Fruit fly (Drosophila melanogaster) whole organism, embryonic: ENCODE data around the gene CG14194.

Experiments
- ATbp ChIP-seq: fragments of 200-800 bp; sonication (Bioruptor generic); optimal IDR thresholded peaks from 2 replicates; lab custom pipeline; 2017; ENCODE audit warnings: missing biosample characterization, mild to moderate bottlenecking, missing genetic modification characterization, missing genetic modification reagents
- BEAF-32 ChIP-seq: fragments of 200-800 bp; sonication (Bioruptor generic); optimal IDR thresholded peaks from 3 replicates; lab custom pipeline; 2017; ENCODE audit warnings: missing biosample characterization, missing genetic modification characterization, mild to moderate bottlenecking, moderate library complexity, missing genetic modification reagents
- C15 ChIP-seq: fragments of 200-800 bp; sonication (Bioruptor generic); IDR thresholded peaks from 3 replicates; pipeline ENCODE4 v1.3.6; 2022; ENCODE audit warnings: missing biosample characterization, missing genetic modification characterization
- CG10431 ChIP-seq: fragments of 200-800 bp; sonication (Bioruptor generic); optimal IDR thresholded peaks from 3 replicates; lab custom pipeline; 2018; ENCODE audit warnings: missing biosample characterization, mild to moderate bottlenecking, missing genetic modification characterization
- CG11085 ChIP-seq: fragments of 200-800 bp; sonication (Bioruptor generic); IDR thresholded peaks from 2 replicates; pipeline ENCODE4 v1.3.6; 2022; ENCODE audit warnings: missing biosample characterization, missing genetic modification characterization
- CG11723 ChIP-seq: fragments of 200-800 bp; sonication (Bioruptor generic); optimal IDR thresholded peaks from 2 replicates; lab custom pipeline; 2017; ENCODE audit warnings: missing biosample characterization, mild to moderate bottlenecking, missing genetic modification characterization
- CG13123 ChIP-seq: fragments of 200-800 bp; sonication (Bioruptor generic); optimal IDR thresholded peaks from 2 replicates; lab custom pipeline; 2016; ENCODE audit warnings: missing biosample characterization, missing genetic modification characterization
- CG14710 ChIP-seq: fragments of 200-800 bp; sonication (Bioruptor generic); optimal IDR thresholded peaks from 3 replicates; lab custom pipeline; 2019; ENCODE audit warnings: missing biosample characterization, mild to moderate bottlenecking, missing genetic modification characterization, moderate library complexity
- CG14860 ChIP-seq: fragments of 200-800 bp; sonication (Bioruptor generic); IDR thresholded peaks from 3 replicates; pipeline ENCODE4 v1.3.6; 2022; ENCODE audit warnings: missing biosample characterization, missing genetic modification characterization; ENCODE audit not compliant: partially characterized antibody
- CG1603 ChIP-seq: fragments of 200-800 bp; sonication (Bioruptor generic); optimal IDR thresholded peaks from 2 replicates; lab custom pipeline; 2019; ENCODE audit warnings: missing biosample characterization, mild to moderate bottlenecking, missing genetic modification characterization, moderate library complexity
- CG16813 ChIP-seq: fragments of 200-800 bp; sonication (Bioruptor generic); IDR thresholded peaks from 3 replicates; pipeline ENCODE4 v1.3.6; 2022; ENCODE audit warnings: missing biosample characterization, missing genetic modification characterization; ENCODE audit not compliant: partially characterized antibody
- CG16815 ChIP-seq: fragments of 200-800 bp; sonication (Bioruptor generic); optimal IDR thresholded peaks from 3 replicates; lab custom pipeline; 2017; ENCODE audit warnings: missing biosample characterization, mild to moderate bottlenecking, missing genetic modification characterization
- CG17328 ChIP-seq: fragments of 200-800 bp; sonication (Bioruptor generic); IDR thresholded peaks from 2 replicates; pipeline ENCODE4 v1.3.6; 2022; ENCODE audit warnings: missing biosample characterization, missing genetic modification characterization
- CG18262 ChIP-seq: fragments of 200-800 bp; optimal IDR thresholded peaks from 3 replicates; lab custom pipeline; 2019; ENCODE audit warnings: missing biosample characterization, mild to moderate bottlenecking, missing genetic modification characterization, moderate library complexity
- CG30431 ChIP-seq: fragments of 200-800 bp; sonication (Bioruptor generic); optimal IDR thresholded peaks from 2 replicates; lab custom pipeline; 2017; ENCODE audit warnings: missing biosample characterization, missing genetic modification characterization
- CG33213 ChIP-seq: fragments of 200-800 bp; sonication (Bioruptor generic); optimal IDR thresholded peaks from 3 replicates; lab custom pipeline; 2016; ENCODE audit warnings: missing biosample characterization, missing genetic modification characterization
- CG8478 ChIP-seq: fragments of >200 bp; optimal IDR thresholded peaks from 2 replicates; lab custom pipeline; 2018
- CG9437 ChIP-seq: fragments of 200-800 bp; sonication (Bioruptor generic); optimal IDR thresholded peaks from 2 replicates; lab custom pipeline; 2018; ENCODE audit warnings: missing biosample characterization, mild to moderate bottlenecking, missing genetic modification characterization
- CG9797 ChIP-seq: fragments of 200-800 bp; sonication (Bioruptor generic); optimal IDR thresholded peaks from 3 replicates; lab custom pipeline; 2018; ENCODE audit warnings: missing biosample characterization, mild to moderate bottlenecking, missing genetic modification characterization
- CTCF ChIP-seq: fragments of 200-800 bp; sonication (Bioruptor generic); optimal IDR thresholded peaks from 2 replicates; lab custom pipeline; 2017; ENCODE audit warnings: missing biosample characterization, mild to moderate bottlenecking, missing genetic modification characterization, moderate library complexity
- Dfd ChIP-seq, 2 experiments: fragments of >200 bp; optimal IDR thresholded peaks; 2 replicates each; lab custom pipeline; 2017; ENCODE audit warnings: missing biosample characterization in 2 of 2, missing genetic modification characterization in 2 of 2
- Dll ChIP-seq: fragments of 200-800 bp; sonication (Bioruptor generic); IDR thresholded peaks from 4 replicates; pipeline ENCODE4 v1.3.6; 2022; ENCODE audit warnings: missing biosample characterization, missing genetic modification characterization; ENCODE audit not compliant: partially characterized antibody
- Dp ChIP-seq: fragments of 200-800 bp; sonication (Bioruptor generic); optimal IDR thresholded peaks from 2 replicates; lab custom pipeline; 2018; ENCODE audit warnings: missing biosample characterization, mild to moderate bottlenecking, missing genetic modification characterization, moderate library complexity
- Dref ChIP-seq: fragments of 200-800 bp; sonication (Bioruptor generic); IDR thresholded peaks from 2 replicates; pipeline ENCODE4 v1.3.6; 2022; ENCODE audit warnings: missing biosample characterization, missing genetic modification characterization
- Drgx ChIP-seq: fragments of 200-800 bp; sonication (Bioruptor generic); IDR thresholded peaks from 2 replicates; pipeline ENCODE4 v1.3.6; 2022; ENCODE audit warnings: missing biosample characterization, missing genetic modification characterization
- E2f2 ChIP-seq: fragments of 200-800 bp; sonication (Bioruptor generic); IDR thresholded peaks from 2 replicates; pipeline ENCODE4 v1.3.6; 2022; ENCODE audit warnings: missing biosample characterization, missing genetic modification characterization
- Ets97D ChIP-seq: fragments of 200-800 bp; sonication (Bioruptor generic); optimal IDR thresholded peaks from 3 replicates; lab custom pipeline; 2016; ENCODE audit warnings: missing biosample characterization, missing genetic modification characterization
- Hr78 ChIP-seq, 2 experiments: fragments of 200-800 bp in 1 of 2; fragments of >200 bp in 1 of 2; sonication (Bioruptor generic) in 1 of 2; optimal IDR thresholded peaks; 2 replicates each; lab custom pipeline; 2017 to 2019; ENCODE audit warnings: missing biosample characterization in 2 of 2, missing genetic modification characterization in 2 of 2, mild to moderate bottlenecking in 1 of 2, moderate library complexity in 1 of 2
- MBD-R2 ChIP-seq: fragments of 200-800 bp; sonication (Bioruptor generic); IDR thresholded peaks from 2 replicates; pipeline ENCODE4 v1.3.6; 2022; ENCODE audit warnings: missing biosample characterization, missing genetic modification characterization
- Pdp1 ChIP-seq, 2 experiments: fragments of 200-800 bp; sonication (Bioruptor generic); optimal IDR thresholded peaks; 3 replicates each; lab custom pipeline; 2016; ENCODE audit warnings: missing biosample characterization in 2 of 2, missing genetic modification characterization in 2 of 2, mild to moderate bottlenecking in 1 of 2, moderate library complexity in 1 of 2
- Ptx1 ChIP-seq: fragments of 200-800 bp; sonication (Bioruptor generic); IDR thresholded peaks from 2 replicates; pipeline ENCODE4 v1.3.6; 2022; ENCODE audit warnings: missing biosample characterization, missing genetic modification characterization
- Sin3A ChIP-seq: fragments of >200 bp; optimal IDR thresholded peaks from 2 replicates; lab custom pipeline; 2018
- amos ChIP-seq: fragments of 200-800 bp; sonication (Bioruptor generic); IDR thresholded peaks from 2 replicates; pipeline ENCODE4 v1.3.6; 2022; ENCODE audit warnings: missing biosample characterization, missing genetic modification characterization; ENCODE audit not compliant: partially characterized antibody
- bab2 ChIP-seq: fragments of 200-800 bp; sonication (Bioruptor generic); optimal IDR thresholded peaks from 2 replicates; lab custom pipeline; 2016; ENCODE audit warnings: missing biosample characterization, missing genetic modification characterization
- chn ChIP-seq: fragments of 200-800 bp; sonication (Bioruptor generic); optimal IDR thresholded peaks from 2 replicates; lab custom pipeline; 2016; ENCODE audit warnings: missing biosample characterization, missing genetic modification characterization
- crc ChIP-seq: fragments of 200-800 bp; sonication (Bioruptor generic); optimal IDR thresholded peaks from 2 replicates; lab custom pipeline; 2016; ENCODE audit warnings: missing biosample characterization, missing genetic modification characterization
- dm ChIP-seq: fragments of 200-800 bp; sonication (Bioruptor generic); optimal IDR thresholded peaks from 3 replicates; lab custom pipeline; 2016; ENCODE audit warnings: missing biosample characterization, missing genetic modification characterization
- emc ChIP-seq: fragments of 200-800 bp; sonication (Bioruptor generic); optimal IDR thresholded peaks from 2 replicates; lab custom pipeline; 2016; ENCODE audit warnings: missing biosample characterization, missing genetic modification characterization
- ftz-f1 ChIP-seq: fragments of 200-800 bp; sonication (Bioruptor generic); optimal IDR thresholded peaks from 2 replicates; lab custom pipeline; 2016; ENCODE audit warnings: missing biosample characterization, missing genetic modification characterization
- gsb-n ChIP-seq: fragments of 200-800 bp; sonication (Bioruptor generic); optimal IDR thresholded peaks from 3 replicates; lab custom pipeline; 2018; ENCODE audit warnings: missing biosample characterization, mild to moderate bottlenecking, missing genetic modification characterization
- ham ChIP-seq: fragments of 200-800 bp; sonication (Bioruptor generic); IDR thresholded peaks from 2 replicates; pipeline ENCODE4 v1.3.6; 2022; ENCODE audit warnings: missing biosample characterization, missing genetic modification characterization
- hb ChIP-seq: fragments of 200-800 bp; sonication (Bioruptor generic); IDR thresholded peaks from 3 replicates; pipeline ENCODE4 v1.3.6; 2022; ENCODE audit warnings: missing biosample characterization, missing genetic modification characterization; ENCODE audit not compliant: partially characterized antibody
- inv ChIP-seq: fragments of 200-800 bp; sonication (Bioruptor generic); IDR thresholded peaks from 2 replicates; pipeline ENCODE4 v1.3.6; 2022; ENCODE audit warnings: missing biosample characterization, missing genetic modification characterization; ENCODE audit not compliant: partially characterized antibody
- lmd ChIP-seq: fragments of 200-800 bp; sonication (Bioruptor generic); IDR thresholded peaks from 2 replicates; pipeline ENCODE4 v1.3.6; 2022; ENCODE audit warnings: missing biosample characterization, missing genetic modification characterization
- nau ChIP-seq: fragments of 200-800 bp; sonication (Bioruptor generic); optimal IDR thresholded peaks from 3 replicates; lab custom pipeline; 2017; ENCODE audit warnings: missing biosample characterization, mild to moderate bottlenecking, missing genetic modification characterization, missing genetic modification reagents
- peb ChIP-seq: fragments of 200-800 bp; sonication (Bioruptor generic); IDR thresholded peaks from 2 replicates; pipeline ENCODE4 v1.3.6; 2022; ENCODE audit warnings: missing biosample characterization, missing genetic modification characterization
- pzg ChIP-seq: fragments of 200-800 bp; sonication (Bioruptor generic); optimal IDR thresholded peaks from 3 replicates; lab custom pipeline; 2018; ENCODE audit warnings: missing biosample characterization, mild to moderate bottlenecking, missing genetic modification characterization, moderate library complexity
- ro ChIP-seq: fragments of 200-800 bp; sonication (Bioruptor generic); IDR thresholded peaks from 2 replicates; pipeline ENCODE4 v1.3.6; 2022; ENCODE audit warnings: missing biosample characterization, missing genetic modification characterization
- seq ChIP-seq: fragments of 200-800 bp; sonication (Bioruptor generic); IDR thresholded peaks from 2 replicates; pipeline ENCODE4 v1.3.6; 2022; ENCODE audit warnings: missing biosample characterization, missing genetic modification characterization
- sqz ChIP-seq: fragments of 200-800 bp; sonication (Bioruptor generic); optimal IDR thresholded peaks from 3 replicates; lab custom pipeline; 2018; ENCODE audit warnings: missing biosample characterization, mild to moderate bottlenecking, missing genetic modification characterization
- ttk ChIP-seq: fragments of 200-800 bp; sonication (Bioruptor generic); IDR thresholded peaks from 2 replicates; pipeline ENCODE4 v2.1.2; 2022; ENCODE audit warnings: missing biosample characterization, missing genetic modification characterization
- vnd ChIP-seq: fragments of 200-800 bp; sonication (Bioruptor generic); IDR thresholded peaks from 3 replicates; pipeline ENCODE4 v1.3.6; 2022; ENCODE audit warnings: missing biosample characterization, missing genetic modification characterization; ENCODE audit not compliant: partially characterized antibody

Gene CG14194

DNA sequence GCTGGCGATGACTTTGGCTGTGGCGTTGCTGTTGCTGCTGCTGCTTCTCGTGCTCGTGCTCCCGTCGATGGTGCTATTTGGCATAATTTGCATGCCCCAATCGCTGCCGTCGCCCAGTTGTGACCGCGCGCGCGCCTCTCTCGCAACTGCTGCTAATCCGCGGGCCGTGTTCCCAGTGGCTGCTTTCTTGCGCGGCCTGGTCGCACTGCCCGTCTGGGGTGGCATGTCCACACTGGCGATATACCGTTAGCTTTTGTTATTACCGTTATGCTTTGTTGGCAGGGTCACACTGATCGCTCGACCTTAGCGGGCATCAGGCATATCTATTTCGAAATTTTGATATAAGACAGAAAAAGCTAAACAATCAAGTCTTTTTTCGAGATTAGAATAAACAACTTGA lies 8.3 kb downstream of the CG14194 start, which contains the start of gene CG7990 (continued):
- TF ChIP-seq CG16815 (GFP tag; lab: Kevin White, UChicago) (no peak), CG9797 (GFP tag; lab: Kevin White, UChicago) (peak; percentile 66), CG17328 (GFP tag; lab: Robert Waterston, UW) (no peak), CG1603 (tag; lab: Kevin White, UChicago) (no peak), CG11085 (GFP tag; lab: Robert Waterston, UW) (no peak), hb (GFP tag; lab: Robert Waterston, UW) (no peak), E2f2 (GFP tag; lab: Robert Waterston, UW) (peak; percentile 63), pzg (GFP tag; lab: Kevin White, UChicago) (peak; percentile 73), CG14860 (GFP tag; lab: Robert Waterston, UW) (0 out of 3 replicates have a peak, but pooled peaks have one; percentile 14), CG8478 (no peak), CG16813 (GFP tag; lab: Robert Waterston, UW) (0 out of 3 replicates have a peak, but pooled peaks have one; percentile 29), Hr78 (GFP tag; optimal IDR thresholded peaks at IDR 0.05; lab: Kevin White, UChicago) (no peak), Pdp1 (GFP tag; optimal IDR thresholded peaks at IDR 0.05; lab: Kevin White, UChicago) (no peak), Dfd (GFP tag; optimal IDR thresholded peaks at IDR 0.05; lab: Kevin White, UChicago) (no peak), dm (GFP tag; lab: Kevin White, UChicago) (no peak), Dref (GFP tag; lab: Robert Waterston, UW) (peak; percentile 44), seq (no peak), CG9437 (GFP tag; lab: Kevin White, UChicago) (no peak), ham (no peak), emc (no peak), BEAF-32 (GFP tag; lab: Kevin White, UChicago) (peak; percentile 30), Dll (GFP tag; lab: Robert Waterston, UW) (peak; percentile 40; the same call in 1 of the 4 replicates), CG30431 (GFP tag; lab: Kevin White, UChicago) (no peak), Drgx (GFP tag; lab: Robert Waterston, UW) (no peak), CG18262 (tag; lab: Kevin White, UChicago) (no peak), Ptx1 (no peak), chn (GFP tag; lab: Kevin White, UChicago) (no peak), nau (GFP tag; lab: Kevin White, UChicago) (no peak), CG33213 (GFP tag; lab: Kevin White, UChicago) (peak; percentile 4), lmd (GFP tag; lab: Robert Waterston, UW) (no peak), sqz (GFP tag; lab: Kevin White, UChicago) (no peak), MBD-R2 (GFP tag; lab: Robert Waterston, UW) (peak; percentile 38), Sin3A (lab: Kevin White, UChicago) (no peak), C15 (GFP tag; lab: Robert Waterston, UW) (no peak), Ets97D (peak; percentile 32), ttk (GFP tag; lab: Robert Waterston, UW) (no peak), crc (GFP tag; lab: Kevin White, UChicago) (no peak), Dp (GFP tag; lab: Kevin White, UChicago) (peak; percentile 53), vnd (0 out of 3 replicates have a peak, but pooled peaks have one; percentile 34), ftz-f1 (GFP tag; lab: Kevin White, UChicago) (peak; percentile 35), gsb-n (tag; lab: Kevin White, UChicago) (no peak), CG10431 (GFP tag; lab: Kevin White, UChicago) (no peak), ATbp (GFP tag; lab: Kevin White, UChicago) (no peak), CTCF (peak; percentile 7), CG14710 (peak; percentile 34), bab2 (GFP tag; lab: Kevin White, UChicago) (no peak), inv (GFP tag; lab: Robert Waterston, UW) (0 out of 2 replicates have a peak, but pooled peaks have one; percentile 13), CG13123 (no peak), ro (no peak), amos (peak; percentile 43), peb (no peak), CG11723 (no peak)
